Worm (Caenorhabditis elegans) whole organism, mixed stage, embryonic: ENCODE results near the gene fbxc-15.
"Not testable (repeated sequence)": the region's sequence is repeated elsewhere in the genome, so short reads cannot be mapped to it uniquely, and the experiment has no call there.

Source experiments
- M03D4.4 ChIP-seq: sonication (generic microtip); optimal IDR thresholded peaks from 2 replicates; lab custom pipeline; 2017; ENCODE audit warnings: mild to moderate bottlenecking, missing genetic modification characterization, missing compliant biosample characterization
- ceh-83 ChIP-seq: fragments of 200-800 bp; sonication (Bioruptor generic); optimal IDR thresholded peaks from 2 replicates; lab custom pipeline; 2018; ENCODE audit warnings: mild to moderate bottlenecking, missing genetic modification characterization, missing compliant biosample characterization
- ces-1 ChIP-seq: fragments of 150-350 bp; optimal IDR thresholded peaks from 2 replicates; lab custom pipeline; 2014; ENCODE audit warnings: missing biosample characterization, missing genetic modification reagents, missing genetic modification characterization
- elt-1 ChIP-seq: sonication (generic microtip); optimal IDR thresholded peaks from 2 replicates; lab custom pipeline; 2017; ENCODE audit warnings: missing genetic modification characterization, mild to moderate bottlenecking, missing compliant biosample characterization, antibody characterized with exemption, moderate library complexity, borderline replicate concordance; ENCODE audit not compliant: insufficient read depth
- elt-3 ChIP-seq: fragments of 150-350 bp; optimal IDR thresholded peaks from 2 replicates; lab custom pipeline; 2014; ENCODE audit warnings: missing biosample characterization, missing genetic modification characterization
- flh-1 ChIP-seq: fragments of 200-800 bp; sonication (Bioruptor generic); optimal IDR thresholded peaks from 2 replicates; lab custom pipeline; 2018; ENCODE audit warnings: mild to moderate bottlenecking, missing genetic modification characterization, moderate library complexity, missing compliant biosample characterization
- ham-2 ChIP-seq: fragments of 200-800 bp; sonication (Bioruptor generic); optimal IDR thresholded peaks from 2 replicates; lab custom pipeline; 2018; ENCODE audit warnings: mild to moderate bottlenecking, missing genetic modification characterization, missing compliant biosample characterization
- lin-32 ChIP-seq: fragments of 200-800 bp; sonication (Bioruptor generic); optimal IDR thresholded peaks from 2 replicates; lab custom pipeline; 2018; ENCODE audit warnings: mild to moderate bottlenecking, missing genetic modification characterization, missing compliant biosample characterization
- mab-5 ChIP-seq: fragments of 150-350 bp; optimal IDR thresholded peaks from 2 replicates; lab custom pipeline; 2014; ENCODE audit warnings: missing biosample characterization, missing genetic modification characterization
- mep-1 ChIP-seq: fragments of 150-350 bp; optimal IDR thresholded peaks from 2 replicates; lab custom pipeline; 2017; ENCODE audit warnings: missing biosample characterization, missing genetic modification reagents, missing genetic modification characterization, inconsistent platforms
- mls-2 ChIP-seq: sonication (generic microtip); optimal IDR thresholded peaks from 2 replicates; lab custom pipeline; 2016; ENCODE audit warnings: mild to moderate bottlenecking, missing genetic modification characterization, moderate library complexity, missing compliant biosample characterization
- nhr-12 ChIP-seq: fragments of 150-350 bp; optimal IDR thresholded peaks from 2 replicates; lab custom pipeline; 2014; ENCODE audit warnings: missing biosample characterization, missing genetic modification characterization
- nhr-2 ChIP-seq: fragments of 150-350 bp; optimal IDR thresholded peaks from 2 replicates; lab custom pipeline; 2014; ENCODE audit warnings: missing biosample characterization, missing genetic modification characterization
- nhr-28 ChIP-seq: fragments of 150-350 bp; optimal IDR thresholded peaks from 2 replicates; lab custom pipeline; 2014; ENCODE audit warnings: missing biosample characterization, missing genetic modification characterization
- nhr-76 ChIP-seq: sonication (generic microtip); optimal IDR thresholded peaks from 2 replicates; lab custom pipeline; 2017; ENCODE audit warnings: missing biosample characterization, missing genetic modification characterization
- sem-2 ChIP-seq: fragments of 200-800 bp; sonication (Bioruptor generic); optimal IDR thresholded peaks from 2 replicates; lab custom pipeline; 2018; ENCODE audit warnings: mild to moderate bottlenecking, missing genetic modification characterization, missing compliant biosample characterization
- snpc-4 ChIP-seq: fragments of 150-350 bp; optimal IDR thresholded peaks from 2 replicates; lab custom pipeline; 2014; ENCODE audit warnings: missing biosample characterization, missing genetic modification characterization
- sptf-1 ChIP-seq: sonication (generic microtip); optimal IDR thresholded peaks from 2 replicates; lab custom pipeline; 2017; ENCODE audit warnings: mild to moderate bottlenecking, missing genetic modification characterization, moderate library complexity, missing compliant biosample characterization
- tbx-8 ChIP-seq: fragments of 200-800 bp; sonication (Bioruptor generic); optimal IDR thresholded peaks from 2 replicates; lab custom pipeline; 2018; ENCODE audit warnings: mild to moderate bottlenecking, missing genetic modification characterization, moderate library complexity, missing compliant biosample characterization
- unc-120 ChIP-seq: sonication (generic microtip); optimal IDR thresholded peaks from 2 replicates; lab custom pipeline; 2017; ENCODE audit warnings: missing genetic modification characterization, missing compliant biosample characterization; ENCODE audit not compliant: poor library complexity, severe bottlenecking
- unc-39 ChIP-seq: fragments of 150-350 bp; optimal IDR thresholded peaks from 2 replicates; lab custom pipeline; 2014; ENCODE audit warnings: missing biosample characterization, missing genetic modification characterization
- unc-62 ChIP-seq: fragments of 150-350 bp; optimal IDR thresholded peaks from 2 replicates; lab custom pipeline; 2014; ENCODE audit warnings: missing biosample characterization, missing genetic modification reagents, missing genetic modification characterization

The fbxc-15 gene

ce11 chrII:991300-991699 lies 12.1 kb downstream of the fbxc-15 start, which contains the start of gene fbxc-42:
Gene fbxc-42 (plus strand): TSS chrII:991600.
- no peak for TF ChIP-seq sptf-1
- TF ChIP-seq unc-120 (tag; lab: Kevin White, UChicago), result no peak
- TF ChIP-seq tbx-8 (GFP tag; lab: Kevin White, UChicago), result no peak
- no peak for TF ChIP-seq snpc-4 (tag; lab: Kevin White, UChicago)

- not testable (repeated sequence) for TF ChIP-seq mab-5, nhr-76, elt-1 (tag; lab: Kevin White, UChicago)
- TF ChIP-seq, all 35 proteins: peak for 0; not testable (repeated sequence) for 35
Observed at ce11 chrII:994231-994630, 15.0 kb downstream of the fbxc-15 start, which contains the start of gene F45D11.7. Gene F45D11.7 (plus strand): TSS chrII:994531.

- not testable (repeated sequence) for TF ChIP-seq ham-2 (GFP tag; lab: Kevin White, UChicago); sptf-1; nhr-2 (tag; lab: Kevin White, UChicago)
Observed at ce11 chrII:996112-996511, 16.9 kb downstream of the fbxc-15 start, which contains the start of gene F45D11.11. Gene F45D11.11 (minus strand): TSS chrII:996212.

ce11 chrII:999493-999892 lies 20.3 kb downstream of the fbxc-15 start, which contains the start of gene fbxb-29:
Gene fbxb-29 (minus strand): TSS chrII:999593.
- no peak for TF ChIP-seq ces-1 (GFP tag; lab: Kevin White, UChicago)
- TF ChIP-seq ceh-83 (GFP tag; lab: Kevin White, UChicago), result no peak
- no peak for TF ChIP-seq nhr-2 (tag; lab: Kevin White, UChicago)
- TF ChIP-seq mep-1 (tag; lab: Kevin White, UChicago), result no peak
- no peak for TF ChIP-seq unc-120 (tag; lab: Kevin White, UChicago)
- no peak for TF ChIP-seq unc-39 (tag; lab: Kevin White, UChicago)
- no peak for TF ChIP-seq flh-1 (GFP tag; lab: Kevin White, UChicago)
- no peak for TF ChIP-seq elt-3
- no peak for TF ChIP-seq nhr-12 (tag; lab: Kevin White, UChicago)
- TF ChIP-seq unc-62 (GFP tag; lab: Kevin White, UChicago), result no peak
- no peak for TF ChIP-seq sptf-1
- TF ChIP-seq M03D4.4 (tag; lab: Kevin White, UChicago), result no peak

- TF ChIP-seq elt-3, result no peak
- TF ChIP-seq M03D4.4 (tag; lab: Kevin White, UChicago), result no peak
- TF ChIP-seq lin-32 (GFP tag; lab: Kevin White, UChicago), result no peak
- no peak for TF ChIP-seq mep-1 (tag; lab: Kevin White, UChicago)
- TF ChIP-seq mls-2 (tag; lab: Kevin White, UChicago), result no peak
- TF ChIP-seq ceh-83 (GFP tag; lab: Kevin White, UChicago), result no peak
- no peak for TF ChIP-seq nhr-28 (tag; lab: Kevin White, UChicago)
- no peak for TF ChIP-seq elt-1 (tag; lab: Kevin White, UChicago)
- no peak for TF ChIP-seq nhr-76 (tag; lab: Kevin White, UChicago)
- TF ChIP-seq, all 35 proteins: peak for 0
Observed at ce11 chrII:1001351-1001750, 22.1 kb downstream of the fbxc-15 start, which contains the start of the genes fbxb-30 and F45D11.5. Gene fbxb-30 (minus strand): TSS chrII:1001451. Gene F45D11.5 (plus strand): TSS chrII:1001702.

ce11 chrII:1006375-1006774 lies 27.2 kb downstream of the fbxc-15 start, which contains the start of gene F45D11.14:
Gene F45D11.14 (minus strand): TSS chrII:1006475.
- not testable (repeated sequence) for TF ChIP-seq unc-120 (tag; lab: Kevin White, UChicago); sem-2 (GFP tag; lab: Kevin White, UChicago); elt-1 (tag; lab: Kevin White, UChicago)

ce11 chrII:1024684-1025083 lies 45.5 kb downstream of the fbxc-15 start, which contains the start of gene btb-11:
Gene btb-11 (minus strand): TSS chrII:1024784.
- not testable (repeated sequence) for TF ChIP-seq nhr-28, nhr-2, mep-1 (tag; lab: Kevin White, UChicago)
